Worm (Caenorhabditis elegans) whole organism, mixed stage, embryonic: ENCODE measurements around the gene T10B5.7.

Experiments used
- elt-3 ChIP-seq: fragments of 150-350 bp; optimal IDR thresholded peaks from 2 replicates; lab custom pipeline; 2014; ENCODE audit warnings: missing biosample characterization, missing genetic modification characterization
- nhr-12 ChIP-seq: fragments of 150-350 bp; optimal IDR thresholded peaks from 2 replicates; lab custom pipeline; 2014; ENCODE audit warnings: missing biosample characterization, missing genetic modification characterization
- pha-4 ChIP-seq: fragments of 150-350 bp; optimal IDR thresholded peaks from 2 replicates; lab custom pipeline; 2018; ENCODE audit warnings: missing biosample characterization, missing genetic modification reagents, missing genetic modification characterization
- snpc-4 ChIP-seq: fragments of 150-350 bp; optimal IDR thresholded peaks from 2 replicates; lab custom pipeline; 2014; ENCODE audit warnings: missing biosample characterization, missing genetic modification characterization
- sptf-1 ChIP-seq: sonication (generic microtip); optimal IDR thresholded peaks from 2 replicates; lab custom pipeline; 2017; ENCODE audit warnings: mild to moderate bottlenecking, missing genetic modification characterization, moderate library complexity, missing compliant biosample characterization
- unc-39 ChIP-seq: fragments of 150-350 bp; optimal IDR thresholded peaks from 2 replicates; lab custom pipeline; 2014; ENCODE audit warnings: missing biosample characterization, missing genetic modification characterization
- unc-62 ChIP-seq: fragments of 150-350 bp; optimal IDR thresholded peaks from 2 replicates; lab custom pipeline; 2014; ENCODE audit warnings: missing biosample characterization, missing genetic modification reagents, missing genetic modification characterization
- ztf-11 ChIP-seq: fragments of 150-350 bp; optimal IDR thresholded peaks from 2 replicates; lab custom pipeline; 2014; ENCODE audit warnings: missing biosample characterization, missing genetic modification characterization

ce11 chrV:1855087-1855486 lies 9.1 kb downstream of the T10B5.7 start:
- no peak for TF ChIP-seq nhr-12 (tag; lab: Kevin White, UChicago)
- no peak for TF ChIP-seq unc-62
- no peak for TF ChIP-seq snpc-4 (tag; lab: Kevin White, UChicago)
- no peak for TF ChIP-seq pha-4
- no peak for TF ChIP-seq unc-39
- TF ChIP-seq ztf-11 (tag; lab: Kevin White, UChicago): no peak
- TF ChIP-seq sptf-1 (tag; lab: Kevin White, UChicago): no peak
- no peak for TF ChIP-seq elt-3
